Fruit fly (Drosophila melanogaster) whole organism, embryonic: ENCODE measurements around the gene AGO2.

Source experiments
- Atf6 ChIP-seq: fragments of 200-800 bp; sonication (Bioruptor generic); IDR thresholded peaks from 2 replicates; pipeline ENCODE4 v1.3.6; 2022; ENCODE audit warnings: missing biosample characterization, missing genetic modification characterization
- CG10462 ChIP-seq: fragments of 200-800 bp; sonication (Bioruptor generic); optimal IDR thresholded peaks from 2 replicates; lab custom pipeline; 2016; ENCODE audit warnings: missing biosample characterization, missing genetic modification characterization
- CG11504 ChIP-seq: fragments of 200-800 bp; sonication (Bioruptor generic); optimal IDR thresholded peaks from 3 replicates; lab custom pipeline; 2019; ENCODE audit warnings: missing biosample characterization, mild to moderate bottlenecking, missing genetic modification characterization, moderate library complexity
- CG12391 ChIP-seq: fragments of 200-800 bp; sonication (Bioruptor generic); optimal IDR thresholded peaks from 3 replicates; lab custom pipeline; 2018; ENCODE audit warnings: missing biosample characterization, mild to moderate bottlenecking, missing genetic modification characterization, moderate library complexity
- CG13424 ChIP-seq: fragments of 200-800 bp; sonication (Bioruptor generic); optimal IDR thresholded peaks from 2 replicates; lab custom pipeline; 2019; ENCODE audit warnings: missing biosample characterization, mild to moderate bottlenecking, missing genetic modification characterization, moderate library complexity
- CG1603 ChIP-seq: fragments of 200-800 bp; sonication (Bioruptor generic); optimal IDR thresholded peaks from 2 replicates; lab custom pipeline; 2019; ENCODE audit warnings: missing biosample characterization, mild to moderate bottlenecking, missing genetic modification characterization, moderate library complexity
- CG16813 ChIP-seq: fragments of 200-800 bp; sonication (Bioruptor generic); IDR thresholded peaks from 3 replicates; pipeline ENCODE4 v1.3.6; 2022; ENCODE audit warnings: missing biosample characterization, missing genetic modification characterization; ENCODE audit not compliant: partially characterized antibody
- CG18764 ChIP-seq: fragments of 200-800 bp; sonication (Bioruptor generic); optimal IDR thresholded peaks from 3 replicates; lab custom pipeline; 2016; ENCODE audit warnings: missing biosample characterization, missing genetic modification characterization
- CG32532 ChIP-seq: fragments of 200-800 bp; sonication (Bioruptor generic); IDR thresholded peaks from 2 replicates; pipeline ENCODE4 v1.3.6; 2022; ENCODE audit warnings: missing biosample characterization, missing genetic modification characterization
- CG34224 ChIP-seq: fragments of 200-800 bp; sonication (Bioruptor generic); IDR thresholded peaks from 3 replicates; pipeline ENCODE4 v1.3.6; 2022; ENCODE audit warnings: missing biosample characterization, missing genetic modification characterization; ENCODE audit not compliant: partially characterized antibody
- CG3847 ChIP-seq: fragments of 200-800 bp; sonication (Bioruptor generic); IDR thresholded peaks from 2 replicates; pipeline ENCODE4 v1.3.6; 2022; ENCODE audit warnings: missing biosample characterization, missing genetic modification characterization
- CG4617 ChIP-seq: fragments of 200-800 bp; sonication (Bioruptor generic); optimal IDR thresholded peaks from 3 replicates; lab custom pipeline; 2016; ENCODE audit warnings: missing biosample characterization, missing genetic modification characterization, borderline replicate concordance
- CG5180 ChIP-seq: fragments of 200-800 bp; sonication (Bioruptor generic); optimal IDR thresholded peaks from 3 replicates; lab custom pipeline; 2017; ENCODE audit warnings: missing biosample characterization, missing genetic modification characterization, mild to moderate bottlenecking, moderate library complexity, missing genetic modification reagents
- Camta ChIP-seq: fragments of 200-800 bp; sonication (Bioruptor generic); optimal IDR thresholded peaks from 2 replicates; lab custom pipeline; 2016; ENCODE audit warnings: missing biosample characterization, missing genetic modification characterization
- CoRest ChIP-seq: fragments of 200-800 bp; sonication (Bioruptor generic); optimal IDR thresholded peaks from 3 replicates; lab custom pipeline; 2018; ENCODE audit warnings: missing biosample characterization, mild to moderate bottlenecking, missing genetic modification characterization, moderate library complexity
- Doc3 ChIP-seq: fragments of 200-800 bp; sonication (Bioruptor generic); IDR thresholded peaks from 3 replicates; pipeline ENCODE4 v1.3.6; 2022; ENCODE audit warnings: missing biosample characterization, missing genetic modification characterization; ENCODE audit not compliant: partially characterized antibody
- Dref ChIP-seq: fragments of 200-800 bp; sonication (Bioruptor generic); IDR thresholded peaks from 2 replicates; pipeline ENCODE4 v1.3.6; 2022; ENCODE audit warnings: missing biosample characterization, missing genetic modification characterization
- E2f1 ChIP-seq: fragments of 200-800 bp; sonication (Bioruptor generic); IDR thresholded peaks from 2 replicates; pipeline ENCODE4 v1.3.6; 2022; ENCODE audit warnings: missing biosample characterization, missing genetic modification characterization
- E2f2 ChIP-seq: fragments of 200-800 bp; sonication (Bioruptor generic); IDR thresholded peaks from 2 replicates; pipeline ENCODE4 v1.3.6; 2022; ENCODE audit warnings: missing biosample characterization, missing genetic modification characterization
- Elba2 ChIP-seq: fragments of 200-800 bp; sonication (Bioruptor generic); optimal IDR thresholded peaks from 3 replicates; lab custom pipeline; 2016; ENCODE audit warnings: missing biosample characterization, missing genetic modification characterization
- Ets65A ChIP-seq: fragments of 200-800 bp; sonication (Bioruptor generic); peaks from one replicate; lab custom pipeline; 2016; ENCODE audit warnings: missing biosample characterization, missing genetic modification characterization
- HLH4C ChIP-seq: fragments of 200-800 bp; sonication (Bioruptor generic); IDR thresholded peaks from 3 replicates; pipeline ENCODE4 v1.3.6; 2022; ENCODE audit warnings: missing biosample characterization, missing genetic modification characterization; ENCODE audit not compliant: partially characterized antibody
- Jarid2 ChIP-seq: fragments of 200-800 bp; sonication (Bioruptor generic); optimal IDR thresholded peaks from 3 replicates; lab custom pipeline; 2017; ENCODE audit warnings: mild to moderate bottlenecking, missing biosample characterization, missing genetic modification reagents, missing genetic modification characterization
- NC2β ChIP-seq: fragments of 200-800 bp; sonication (Bioruptor generic); optimal IDR thresholded peaks from 2 replicates; lab custom pipeline; 2016; ENCODE audit warnings: missing biosample characterization, missing genetic modification characterization
- Opbp ChIP-seq: fragments of 200-800 bp; sonication (Bioruptor generic); IDR thresholded peaks from 3 replicates; pipeline ENCODE4 v1.3.6; 2022; ENCODE audit warnings: missing biosample characterization, missing genetic modification characterization; ENCODE audit not compliant: partially characterized antibody
- Scr ChIP-seq: fragments of 200-800 bp; sonication (Bioruptor generic); IDR thresholded peaks from 2 replicates; pipeline ENCODE4 v1.3.6; 2022; ENCODE audit warnings: missing biosample characterization, missing genetic modification characterization; ENCODE audit not compliant: partially characterized antibody
- Xbp1 ChIP-seq: fragments of 200-800 bp; sonication (Bioruptor generic); optimal IDR thresholded peaks from 3 replicates; lab custom pipeline; 2016; ENCODE audit warnings: missing biosample characterization, mild to moderate bottlenecking, missing genetic modification characterization
- ab ChIP-seq: fragments of 200-800 bp; sonication (Bioruptor generic); optimal IDR thresholded peaks from 2 replicates; lab custom pipeline; 2016; ENCODE audit warnings: missing biosample characterization, missing genetic modification characterization
- amos ChIP-seq: fragments of 200-800 bp; sonication (Bioruptor generic); IDR thresholded peaks from 2 replicates; pipeline ENCODE4 v1.3.6; 2022; ENCODE audit warnings: missing biosample characterization, missing genetic modification characterization; ENCODE audit not compliant: partially characterized antibody
- cato ChIP-seq: fragments of 200-800 bp; sonication (Bioruptor generic); optimal IDR thresholded peaks from 2 replicates; lab custom pipeline; 2016; ENCODE audit warnings: missing biosample characterization, missing genetic modification characterization, borderline replicate concordance
- cg ChIP-seq: fragments of 200-800 bp; sonication (Bioruptor generic); optimal IDR thresholded peaks from 3 replicates; lab custom pipeline; 2019; ENCODE audit warnings: missing biosample characterization, mild to moderate bottlenecking, missing genetic modification characterization, moderate library complexity
- chn ChIP-seq: fragments of 200-800 bp; sonication (Bioruptor generic); optimal IDR thresholded peaks from 2 replicates; lab custom pipeline; 2016; ENCODE audit warnings: missing biosample characterization, missing genetic modification characterization
- dpn ChIP-seq, 2 experiments: fragments of 200-800 bp; sonication (Bioruptor generic); optimal IDR thresholded peaks; 3 replicates each; lab custom pipeline; 2016; ENCODE audit warnings: missing biosample characterization in 2 of 2, missing genetic modification characterization in 2 of 2
- esg ChIP-seq: fragments of 200-800 bp; sonication (Bioruptor generic); conservative IDR thresholded peaks from 2 replicates; pipeline ENCODE4 v1.3.6; 2022; ENCODE audit warnings: missing biosample characterization, missing genetic modification characterization
- exex ChIP-seq: fragments of 200-800 bp; sonication (Bioruptor generic); optimal IDR thresholded peaks from 4 replicates; lab custom pipeline; 2018; ENCODE audit warnings: missing biosample characterization, mild to moderate bottlenecking, missing genetic modification characterization, moderate library complexity
- gce ChIP-seq: fragments of 200-800 bp; sonication (Bioruptor generic); IDR thresholded peaks from 3 replicates; pipeline ENCODE4 v1.3.6; 2022; ENCODE audit warnings: missing biosample characterization, missing genetic modification characterization
- gro ChIP-seq: fragments of 200-800 bp; sonication (Bioruptor generic); optimal IDR thresholded peaks from 2 replicates; lab custom pipeline; 2016; ENCODE audit warnings: missing biosample characterization, missing genetic modification characterization
- hkb ChIP-seq, 2 experiments: fragments of 200-800 bp in 1 of 2; fragments of >200 bp in 1 of 2; sonication (Bioruptor generic) in 1 of 2; IDR thresholded peaks in 1 of 2; optimal IDR thresholded peaks in 1 of 2; 2 replicates each; pipeline versions ENCODE4 v1.3.6 to Lab custom; 2017 to 2022; ENCODE audit warnings: missing biosample characterization in 1 of 2, missing genetic modification characterization in 1 of 2
- inv ChIP-seq: fragments of 200-800 bp; sonication (Bioruptor generic); IDR thresholded peaks from 2 replicates; pipeline ENCODE4 v1.3.6; 2022; ENCODE audit warnings: missing biosample characterization, missing genetic modification characterization; ENCODE audit not compliant: partially characterized antibody
- knrl ChIP-seq: fragments of 200-800 bp; sonication (Bioruptor generic); IDR thresholded peaks from 3 replicates; pipeline ENCODE4 v1.3.6; 2022; ENCODE audit warnings: missing biosample characterization, missing genetic modification characterization; ENCODE audit not compliant: partially characterized antibody
- lilli ChIP-seq: fragments of 200-800 bp; sonication (Bioruptor generic); optimal IDR thresholded peaks from 3 replicates; lab custom pipeline; 2016; ENCODE audit warnings: missing biosample characterization, missing genetic modification characterization
- pho ChIP-seq: fragments of 200-800 bp; sonication (Bioruptor generic); optimal IDR thresholded peaks from 2 replicates; lab custom pipeline; 2016; ENCODE audit warnings: missing biosample characterization, missing genetic modification characterization
- pita ChIP-seq: fragments of 200-800 bp; sonication (Bioruptor generic); optimal IDR thresholded peaks from 2 replicates; lab custom pipeline; 2017; ENCODE audit warnings: missing biosample characterization, mild to moderate bottlenecking, missing genetic modification characterization
- slbo ChIP-seq: fragments of 200-800 bp; sonication (Bioruptor generic); IDR thresholded peaks from 2 replicates; pipeline ENCODE4 v1.3.6; 2022; ENCODE audit warnings: missing biosample characterization, missing genetic modification characterization
- tap ChIP-seq: fragments of 200-800 bp; optimal IDR thresholded peaks from 3 replicates; lab custom pipeline; 2019; ENCODE audit warnings: missing biosample characterization, mild to moderate bottlenecking, missing genetic modification characterization, moderate library complexity
- trem ChIP-seq: fragments of 200-800 bp; optimal IDR thresholded peaks from 3 replicates; lab custom pipeline; 2019; ENCODE audit warnings: missing biosample characterization, mild to moderate bottlenecking, missing genetic modification characterization, moderate library complexity

Gene AGO2

DNA sequence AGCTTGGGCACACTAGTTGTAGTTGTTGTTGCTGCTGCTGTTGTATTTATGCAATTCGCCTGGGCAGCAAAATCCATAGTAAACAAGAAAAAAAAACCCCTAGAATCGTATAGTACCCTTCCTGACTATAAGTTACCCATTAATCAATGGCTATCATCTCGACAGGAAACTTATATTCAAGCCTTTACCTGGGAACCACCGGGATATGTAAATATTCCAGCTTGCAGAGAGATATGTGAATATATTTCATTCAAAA, 9.9 kb downstream of the AGO2 start (continued):
- TF ChIP-seq CG34224 (GFP tag; lab: Robert Waterston, UW) (0 out of 3 replicates have a peak, but pooled peaks have one; percentile 4), CG5180 (GFP tag; lab: Kevin White, UChicago) (no peak), CG3847 (GFP tag; lab: Robert Waterston, UW) (no peak)
- TF ChIP-seq, all 482 proteins: peak for 3

DNA sequence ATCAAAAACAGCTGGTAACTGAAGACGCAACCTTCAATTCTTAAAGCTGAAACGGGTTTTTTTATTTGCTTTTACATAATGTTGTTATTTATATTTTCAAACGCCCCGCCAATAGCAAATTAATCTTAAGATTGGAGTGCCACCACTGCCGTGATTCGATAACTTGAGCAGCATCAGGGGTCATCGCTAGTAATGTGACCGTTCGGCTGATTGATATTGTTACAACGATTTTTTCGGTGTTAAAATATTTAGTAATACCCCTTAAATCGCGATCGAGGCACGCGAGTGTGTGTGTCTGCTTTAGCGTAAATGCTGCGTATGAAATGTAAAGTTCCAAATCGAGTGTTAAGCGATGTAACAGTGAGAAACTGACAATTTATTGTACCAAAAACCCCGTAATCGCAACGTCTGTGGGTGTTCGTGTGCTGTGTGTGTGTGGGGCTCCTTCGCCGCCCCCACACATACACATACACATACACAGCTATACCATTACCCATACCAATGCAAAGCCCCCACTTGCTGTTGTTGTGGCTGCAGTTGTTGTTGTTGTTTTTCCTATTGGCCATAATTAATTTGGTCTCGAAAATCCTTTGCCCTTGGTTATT, 12.0 kb downstream of the AGO2 start, which contains the start of gene dop:
Gene dop, plus strand, starts transcription at position 185 of the 605 bp plus-strand sequence.
- TF ChIP-seq knrl (GFP tag; lab: Robert Waterston, UW) (peak; percentile 73), dpn (GFP tag; optimal IDR thresholded peaks at IDR 0.05; lab: Kevin White, UChicago) (peak; percentile 13 to 30), cg (GFP tag; lab: Kevin White, UChicago) (peak; percentile 97), gro (GFP tag; lab: Kevin White, UChicago) (peak; percentile 61), CG1603 (tag; lab: Kevin White, UChicago) (peak; percentile 62), Xbp1 (peak; percentile 25), Elba2 (GFP tag; lab: Kevin White, UChicago) (peak; percentile 89), CG13424 (tag; lab: Kevin White, UChicago) (peak; percentile 6), ab (GFP tag; lab: Kevin White, UChicago) (no peak), E2f2 (GFP tag; lab: Robert Waterston, UW) (peak; percentile 88), tap (no peak), CG32532 (GFP tag; lab: Robert Waterston, UW) (peak; percentile 49; the same call in 1 of the 2 replicates), CG16813 (peak; percentile 66), NC2β (GFP tag; lab: Kevin White, UChicago) (peak; percentile 13), cato (no peak), pho (no peak), CG4617 (GFP tag; lab: Kevin White, UChicago) (peak; percentile 59), chn (peak; percentile 14), gce (GFP tag; lab: Robert Waterston, UW) (no peak), inv (GFP tag; lab: Robert Waterston, UW) (peak; percentile 49; the same call in 1 of the 2 replicates), Doc3 (peak; percentile 37; the same call in 1 of the 3 replicates), esg (GFP tag; lab: Robert Waterston, UW) (no peak), lilli (GFP tag; lab: Kevin White, UChicago) (peak; percentile 71), CG10462 (no peak), Opbp (GFP tag; lab: Robert Waterston, UW) (peak; percentile 50; the same call in 1 of the 3 replicates), hkb (optimal IDR thresholded peaks at IDR 0.05; lab: Kevin White, UChicago) (no peak), hkb (GFP tag; IDR thresholded peaks at IDR 0.05; lab: Robert Waterston, UW) (peak; percentile 22; the same call in 1 of the 2 replicates), Jarid2 (peak; percentile 13), E2f1 (GFP tag; lab: Robert Waterston, UW) (no peak), Ets65A (GFP tag; lab: Kevin White, UChicago) (peak; percentile 92), CG12391 (peak; percentile 45), HLH4C (GFP tag; lab: Robert Waterston, UW) (peak; percentile 60), Scr (GFP tag; lab: Robert Waterston, UW) (peak; percentile 71), Camta (GFP tag; lab: Kevin White, UChicago) (peak; percentile 31), slbo (GFP tag; lab: Robert Waterston, UW) (peak; percentile 34; the same call in 1 of the 2 replicates), Atf6 (peak; percentile 11; the same call in 1 of the 2 replicates), amos (GFP tag; lab: Robert Waterston, UW) (peak; percentile 72; the same call in 1 of the 2 replicates), CG11504 (no peak), Dref (GFP tag; lab: Robert Waterston, UW) (peak; percentile 73), pita (GFP tag; lab: Kevin White, UChicago) (no peak), CoRest (tag; lab: Kevin White, UChicago) (peak; percentile 33), trem (tag; lab: Kevin White, UChicago) (peak; percentile 59), exex (no peak), CG18764 (GFP tag; lab: Kevin White, UChicago) (peak; percentile 13)
